Worm (Caenorhabditis elegans): ENCODE results near the gene 2L52.1.

The 2L52.1 gene

ce11 chrII:24559-24998, 22.9 kb downstream of the 2L52.1 start, which contains the start of gene enee-1 (continued):
- TF ChIP-seq sma-9 (GFP tag; optimal IDR thresholded peaks at IDR 0.05) = peak; percentile 90
- no peak for TF ChIP-seq sma-9 (tag; optimal IDR thresholded peaks at IDR 0.05)
- no peak for TF ChIP-seq nhr-12 (tag; optimal IDR thresholded peaks at IDR 0.05)
- TF ChIP-seq aly-2 (tag; optimal IDR thresholded peaks at IDR 0.05) = no peak
- peak; percentile 77 for TF ChIP-seq mab-5 (tag; optimal IDR thresholded peaks at IDR 0.05)
- TF ChIP-seq nhr-21 (tag; optimal IDR thresholded peaks at IDR 0.05) = peak; percentile 94
- TF ChIP-seq mdl-1 (tag; optimal IDR thresholded peaks at IDR 0.05) = peak in 1 of 2 experiments; percentile 36
- peak; percentile 89 for TF ChIP-seq nhr-25 (tag; optimal IDR thresholded peaks at IDR 0.05)
- no peak for TF ChIP-seq lin-39 (tag; optimal IDR thresholded peaks at IDR 0.05)
- peak; percentile 50 for TF ChIP-seq fos-1 (tag; optimal IDR thresholded peaks at IDR 0.05)
- TF ChIP-seq snpc-4 (tag; optimal IDR thresholded peaks at IDR 0.05) = peak; percentile 48
- no peak for TF ChIP-seq mbf-1 (tag; optimal IDR thresholded peaks at IDR 0.05)
- peak; percentile 23 for TF ChIP-seq skn-1 (tag; optimal IDR thresholded peaks at IDR 0.05)
- no peak for TF ChIP-seq peb-1 (tag; optimal IDR thresholded peaks at IDR 0.05)
- peak; percentile 91 for TF ChIP-seq nhr-129 (tag; optimal IDR thresholded peaks at IDR 0.05)

- TF ChIP-seq nhr-6 (tag; optimal IDR thresholded peaks at IDR 0.05) (peak; percentile 85), nhr-25 (tag; optimal IDR thresholded peaks at IDR 0.05) (peak; percentile 53), nhr-23 (tag; optimal IDR thresholded peaks at IDR 0.05) (no peak)
Observed at ce11 chrII:28283-28682, 26.6 kb downstream of the 2L52.1 start, which contains the start of gene F23F1.4. Gene F23F1.4 (minus strand): TSS chrII:28423.

- TF ChIP-seq nhr-11 (tag; optimal IDR thresholded peaks at IDR 0.05) (no peak), nhr-6 (tag; optimal IDR thresholded peaks at IDR 0.05) (peak; percentile 91)
Observed at ce11 chrII:29578-29977, 27.9 kb downstream of the 2L52.1 start.

ce11 chrII:31521-31920, 29.9 kb downstream of the 2L52.1 start, which contains the start of the genes F23F1.5 and fbxc-54:
Gene F23F1.5 (minus strand): TSS chrII:31584.
Gene fbxc-54 (plus strand): TSS chrII:31719.
- TF ChIP-seq nhr-237 (tag; optimal IDR thresholded peaks at IDR 0.05) = no peak
- TF ChIP-seq C34F6.9 (tag; optimal IDR thresholded peaks at IDR 0.05) = peak; percentile 49
- TF ChIP-seq nhr-129 (tag; optimal IDR thresholded peaks at IDR 0.05) = peak; percentile 19
- peak; percentile 80 for TF ChIP-seq unc-55 (GFP tag; optimal IDR thresholded peaks at IDR 0.05)
- no peak for TF ChIP-seq sma-9 (GFP tag; optimal IDR thresholded peaks at IDR 0.05)
- no peak for TF ChIP-seq sma-9 (tag; optimal IDR thresholded peaks at IDR 0.05)
- TF ChIP-seq ztf-4 (tag; optimal IDR thresholded peaks at IDR 0.05) = no peak
- peak; percentile 15 for TF ChIP-seq crh-2 (tag; optimal IDR thresholded peaks at IDR 0.05)
- TF ChIP-seq nhr-6 (tag; optimal IDR thresholded peaks at IDR 0.05) = peak; percentile 88
- TF ChIP-seq sem-4 (tag; optimal IDR thresholded peaks at IDR 0.05) = no peak
- peak in 1 of 2 experiments; percentile 54 for TF ChIP-seq lsy-2 (tag; optimal IDR thresholded peaks at IDR 0.05)
- no peak for TF ChIP-seq egl-27 (tag; optimal IDR thresholded peaks at IDR 0.05)
- no peak for TF ChIP-seq fos-1 (tag; optimal IDR thresholded peaks at IDR 0.05)

- TF ChIP-seq ztf-1 (GFP tag; conservative IDR thresholded peaks at IDR 0.05) = no peak
- TF ChIP-seq lin-39 (tag; optimal IDR thresholded peaks at IDR 0.05) = no peak
- no peak for TF ChIP-seq ztf-4 (tag; optimal IDR thresholded peaks at IDR 0.05)
- TF ChIP-seq F13H6.1 (tag; optimal IDR thresholded peaks at IDR 0.05) = no peak
- no peak for TF ChIP-seq nhr-23 (tag; optimal IDR thresholded peaks at IDR 0.05)
- no peak for TF ChIP-seq nhr-12 (tag; optimal IDR thresholded peaks at IDR 0.05)
- no peak for TF ChIP-seq elt-1 (tag; optimal IDR thresholded peaks at IDR 0.05)
- TF ChIP-seq ZK546.5 (tag; optimal IDR thresholded peaks at IDR 0.05) = no peak
Observed at ce11 chrII:33904-34303, 32.3 kb downstream of the 2L52.1 start, which contains the start of gene F23F1.2. Gene F23F1.2 (plus strand): TSS chrII:34204.

ce11 chrII:37213-37612, 35.6 kb downstream of the 2L52.1 start, which contains the start of gene F23F1.6:
Gene F23F1.6 (minus strand): TSS chrII:37313.
- TF ChIP-seq skn-1 (tag; optimal IDR thresholded peaks at IDR 0.05) (no peak), elt-3 (tag; optimal IDR thresholded peaks at IDR 0.05) (no peak), lin-13 (GFP tag; optimal IDR thresholded peaks at IDR 0.05) (no peak), sem-4 (tag; optimal IDR thresholded peaks at IDR 0.05) (no peak), nhr-10 (tag; optimal IDR thresholded peaks at IDR 0.05) (no peak), C34F6.9 (tag; optimal IDR thresholded peaks at IDR 0.05) (no peak), gmeb-1 (tag; optimal IDR thresholded peaks at IDR 0.05) (no peak), zag-1 (tag; optimal IDR thresholded peaks at IDR 0.05) (no peak)

Measured in whole organism, L2 larva.